Worm (Caenorhabditis elegans): ENCODE measurements around the gene fbxb-114.
"Not testable (repeated sequence)": the region's sequence is repeated elsewhere in the genome, so short reads cannot be mapped to it uniquely, and the experiment has no call there.

fbxb-114 gene

DNA sequence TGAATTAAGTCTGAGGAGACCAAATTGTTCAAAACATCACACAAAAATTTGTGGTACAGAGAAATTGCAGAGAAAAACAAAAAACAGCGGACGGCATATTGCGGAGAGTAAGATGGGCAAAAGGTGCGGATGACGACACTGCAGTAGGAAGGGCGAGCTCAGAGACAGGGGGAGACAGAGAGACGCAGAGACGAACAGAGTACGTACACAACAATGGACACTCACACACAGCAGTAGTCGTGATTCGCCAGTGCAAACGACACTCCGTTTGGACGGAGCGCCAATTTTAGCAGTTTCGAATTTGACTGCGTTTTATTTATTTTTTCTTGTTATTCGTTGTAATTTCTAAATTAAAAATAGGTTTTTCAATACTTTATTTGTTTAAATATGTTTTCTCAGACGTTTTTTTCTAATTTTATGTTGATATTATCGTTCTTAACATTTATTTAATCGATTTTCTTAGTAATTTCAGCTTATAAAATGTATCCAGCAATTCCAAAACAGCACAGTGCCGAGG is 49.1 kb upstream of the fbxb-114 start, which contains the start of gene T20F7.1 (continued):
- no peak for TF ChIP-seq ztf-6 (GFP tag; IDR thresholded peaks at IDR 0.05)
- TF ChIP-seq nhr-179 (tag; optimal IDR thresholded peaks at IDR 0.05) = no peak

DNA sequence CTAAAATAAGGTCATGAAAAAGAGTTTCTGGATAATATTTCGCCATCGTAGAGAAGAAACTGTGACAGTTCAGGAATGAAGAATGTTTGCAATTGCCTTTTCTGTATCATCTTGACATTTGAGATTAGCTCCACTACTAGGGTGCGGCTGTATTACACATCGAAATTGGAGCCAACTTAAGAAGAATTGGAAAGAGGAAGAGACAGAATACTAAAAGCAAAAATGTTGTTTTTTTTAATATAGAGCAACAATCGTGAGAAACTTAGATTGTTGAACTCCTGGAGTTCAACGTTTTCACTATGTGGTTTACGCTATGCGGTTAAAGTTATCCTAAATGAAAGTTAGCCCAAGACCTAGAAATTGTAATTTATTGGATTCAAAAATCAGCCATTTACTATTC is 41.2 kb upstream of the fbxb-114 start, which contains the start of gene acs-9:
TSS of gene acs-9 (minus strand) at position 101 of the 400 bp plus-strand sequence.
- no peak for TF ChIP-seq athp-1 (tag; optimal IDR thresholded peaks at IDR 0.05)

DNA sequence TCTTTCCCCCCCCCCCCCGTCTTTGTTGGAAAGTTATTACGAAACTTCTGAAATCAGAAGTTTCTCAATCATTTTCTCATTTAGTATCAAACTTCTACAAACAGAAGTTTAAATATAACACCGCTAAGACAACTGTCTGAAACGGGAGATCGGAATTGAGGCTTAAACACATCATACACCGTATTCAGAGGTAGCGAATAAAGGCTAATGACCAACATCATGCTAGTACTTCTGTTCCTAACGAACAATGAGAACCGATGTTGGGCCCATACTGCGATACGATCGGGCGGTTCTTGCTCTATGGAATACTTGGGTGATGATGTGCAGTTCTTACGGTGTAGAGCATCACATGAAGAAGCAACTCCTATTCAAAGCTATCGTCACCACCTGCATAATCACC is 38.2 kb upstream of the fbxb-114 start, which contains the start of gene Y13C8A.1:
TSS of gene Y13C8A.1 (plus strand) at position 301 of the 400 bp plus-strand sequence.
- TF ChIP-seq F57C9.4 (tag; optimal IDR thresholded peaks at IDR 0.05); Y53G8AR.9 (GFP tag; conservative IDR thresholded peaks at IDR 0.05); ceh-27 (GFP tag; optimal IDR thresholded peaks at IDR 0.05): not testable (repeated sequence)

DNA sequence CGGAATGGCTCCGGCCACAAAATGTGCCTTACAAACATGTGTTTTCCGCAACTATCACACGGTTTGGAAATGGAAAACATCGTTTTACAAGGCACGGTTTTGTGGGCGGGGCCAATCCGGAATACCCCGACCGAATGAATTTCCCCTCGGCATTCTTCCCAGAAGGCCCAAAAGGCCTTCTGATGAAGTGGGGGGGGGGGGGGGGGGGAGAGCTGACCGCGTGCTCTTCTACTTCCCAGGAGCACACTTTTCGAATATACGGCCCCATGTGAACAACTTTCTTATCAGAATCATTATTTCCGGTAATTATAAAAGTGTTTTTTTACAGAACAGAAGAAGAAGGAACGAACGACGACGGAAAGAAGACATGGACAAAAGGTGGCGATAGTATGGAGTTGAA is 37.6 kb upstream of the fbxb-114 start:
- TF ChIP-seq egrh-3 (GFP tag; IDR thresholded peaks at IDR 0.05) (peak; percentile 64; the same call in 1 of the 2 replicates), zfh-2 (GFP tag; conservative IDR thresholded peaks at IDR 0.05) (0 out of 2 replicates have a peak, but pooled peaks have one; percentile 11), B0035.1 (tag; optimal IDR thresholded peaks at IDR 0.05) (no peak), lag-1 (GFP tag; IDR thresholded peaks at IDR 0.05) (no peak), snpc-1.1 (tag; optimal IDR thresholded peaks at IDR 0.05; ENCODE audit: insufficient read depth) (no peak), ztf-25 (GFP tag; IDR thresholded peaks at IDR 0.05) (no peak), nfya-1 (tag; optimal IDR thresholded peaks at IDR 0.05; ENCODE audit: borderline replicate concordance, insufficient read depth) (no peak), aptf-2 (GFP tag; conservative IDR thresholded peaks at IDR 0.05) (0 out of 2 replicates have a peak, but pooled peaks have one; percentile 70)

DNA sequence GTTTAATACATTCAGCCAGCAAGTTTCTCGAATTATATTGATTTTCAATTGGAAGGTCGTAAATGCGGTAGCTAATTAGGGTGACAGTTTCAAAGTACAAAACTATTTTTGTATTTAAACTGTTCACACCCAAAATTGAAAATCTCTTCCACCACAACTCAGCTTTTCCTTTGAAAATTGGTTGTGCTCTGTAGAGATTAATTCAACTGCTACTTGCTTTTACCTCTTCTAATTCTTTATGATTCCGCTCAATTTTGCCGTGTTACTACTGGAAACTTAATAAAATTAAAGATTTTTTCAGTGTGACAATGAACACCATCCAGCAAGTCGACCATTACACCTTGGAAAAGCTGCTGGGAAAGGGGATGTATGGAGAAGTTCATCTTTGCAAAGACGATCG is 29.9 kb upstream of the fbxb-114 start, which contains the start of gene F39F10.3:
TSS of gene F39F10.3 (plus strand) at position 301 of the 400 bp plus-strand sequence.
- no peak for TF ChIP-seq hsf-1 (GFP tag; IDR thresholded peaks at IDR 0.05)
- no peak for TF ChIP-seq tbp1 (GFP tag; optimal IDR thresholded peaks at IDR 0.05)
- no peak for TF ChIP-seq ztf-3 (GFP tag; optimal IDR thresholded peaks at IDR 0.05)
- TF ChIP-seq atf-7 (tag; optimal IDR thresholded peaks at IDR 0.05) = no peak

DNA sequence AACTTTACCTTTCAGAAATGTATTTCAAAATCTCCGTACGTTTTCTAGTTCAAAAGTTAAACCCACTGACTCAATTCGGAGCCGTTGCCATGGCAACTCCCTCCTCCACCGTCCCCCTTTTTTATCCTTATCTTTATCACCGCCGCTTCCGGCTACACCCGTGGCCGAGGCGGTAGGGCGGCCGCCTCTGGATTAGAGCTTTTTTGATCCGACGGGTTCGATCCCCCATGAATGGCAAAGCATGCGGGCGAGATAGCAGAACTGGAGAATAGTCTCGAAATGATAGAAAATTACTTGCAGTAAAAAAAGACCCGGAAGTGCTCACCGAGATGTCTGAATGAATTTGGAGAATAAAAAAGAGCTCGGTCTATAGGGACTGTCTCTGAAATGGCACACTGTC is 27.9 kb upstream of the fbxb-114 start:
- no peak for TF ChIP-seq Y53G8AR.9 (GFP tag; conservative IDR thresholded peaks at IDR 0.05)
- TF ChIP-seq ZK185.1 (tag; optimal IDR thresholded peaks at IDR 0.05; ENCODE audit: poor library complexity, severe bottlenecking) = no peak
- no peak for TF ChIP-seq ceh-79 (tag; optimal IDR thresholded peaks at IDR 0.05)
- TF ChIP-seq him-1 (tag; optimal IDR thresholded peaks at IDR 0.05) = peak; percentile 65
- TF ChIP-seq madf-3 (GFP tag; IDR thresholded peaks at IDR 0.05) = no peak
- TF ChIP-seq mel-28 (tag; optimal IDR thresholded peaks at IDR 0.05; ENCODE audit: borderline replicate concordance) = no peak
- TF ChIP-seq ceh-100 (GFP tag; IDR thresholded peaks at IDR 0.05) = no peak
- no peak for TF ChIP-seq F22D6.2 (tag; optimal IDR thresholded peaks at IDR 0.05)
- no peak for TF ChIP-seq B0035.1 (tag; optimal IDR thresholded peaks at IDR 0.05)
- TF ChIP-seq nhr-80 (tag; optimal IDR thresholded peaks at IDR 0.05) = no peak
- no peak for TF ChIP-seq T07F8.4 (tag; optimal IDR thresholded peaks at IDR 0.05)
- no peak for TF ChIP-seq F52B5.7 (tag; optimal IDR thresholded peaks at IDR 0.05)
- TF ChIP-seq sea-2 (GFP tag; IDR thresholded peaks at IDR 0.05) = no peak
- TF ChIP-seq lir-1 (GFP tag; conservative IDR thresholded peaks at IDR 0.05) = no peak
- no peak for TF ChIP-seq ztf-6 (GFP tag; IDR thresholded peaks at IDR 0.05)
- no peak for TF ChIP-seq nhr-27 (tag; optimal IDR thresholded peaks at IDR 0.05)
- no peak for TF ChIP-seq unc-130 (GFP tag; optimal IDR thresholded peaks at IDR 0.05)
- no peak for TF ChIP-seq tbx-9 (tag; optimal IDR thresholded peaks at IDR 0.05; ENCODE audit: borderline replicate concordance)
- 0 out of 2 replicates have a peak, but pooled peaks have one; percentile 34 for TF ChIP-seq ztf-25 (GFP tag; IDR thresholded peaks at IDR 0.05)
- TF ChIP-seq hmg-20 (GFP tag; IDR thresholded peaks at IDR 0.05) = no peak
- TF ChIP-seq ztf-18 (tag; optimal IDR thresholded peaks at IDR 0.05) = peak; percentile 30
- TF ChIP-seq ztf-26 (tag; optimal IDR thresholded peaks at IDR 0.05) = no peak
- TF ChIP-seq attf-6 (GFP tag; IDR thresholded peaks at IDR 0.05) = no peak
- TF ChIP-seq rpc-1 (optimal IDR thresholded peaks at IDR 0.05) = peak; percentile 48
- TF ChIP-seq rpc-1 (tag; optimal IDR thresholded peaks at IDR 0.05) = peak; percentile 76
- TF ChIP-seq dox-1 (GFP tag; IDR thresholded peaks at IDR 0.05) = peak; percentile 69

Measured in whole organism, young adult.